Worm (Caenorhabditis elegans): ENCODE data around the gene lgc-38.

ce11 chrIII:6961937-6962504 is 46.9 kb upstream of the lgc-38 start, which contains the start of the genes rpn-6.1 and F57B9.1:
- TF ChIP-seq dao-5 (tag; optimal IDR thresholded peaks at IDR 0.05), result no peak
- no peak for TF ChIP-seq him-1 (tag; optimal IDR thresholded peaks at IDR 0.05)
- no peak for TF ChIP-seq W03F9.2 (tag; optimal IDR thresholded peaks at IDR 0.05)
